Fruit fly (Drosophila melanogaster) whole organism, prepupa: ENCODE measurements around the gene CG10750.

Experiments used
- Blimp-1 ChIP-seq: fragments of 200-800 bp; sonication (Bioruptor generic); optimal IDR thresholded peaks from 3 replicates; lab custom pipeline; 2017; ENCODE audit warnings: missing biosample characterization, missing genetic modification characterization, mild to moderate bottlenecking, moderate library complexity, missing genetic modification reagents
- CG10631 ChIP-seq: fragments of 200-800 bp; sonication (Bioruptor generic); optimal IDR thresholded peaks from 2 replicates; lab custom pipeline; 2016; ENCODE audit warnings: missing biosample characterization, missing genetic modification characterization
- CG11294 ChIP-seq: fragments of 200-800 bp; sonication (Bioruptor generic); IDR thresholded peaks from 2 replicates; pipeline ENCODE4 v1.3.6; 2022; ENCODE audit warnings: missing biosample characterization, missing genetic modification characterization
- CG11762 ChIP-seq: fragments of 200-800 bp; sonication (Bioruptor generic); optimal IDR thresholded peaks from 3 replicates; lab custom pipeline; 2016; ENCODE audit warnings: missing biosample characterization, missing genetic modification characterization; ENCODE audit not compliant: insufficient read depth
- CG15336 ChIP-seq: fragments of 200-800 bp; sonication (Bioruptor generic); IDR thresholded peaks from 2 replicates; pipeline ENCODE4 v1.3.6; 2022; ENCODE audit warnings: missing biosample characterization, missing genetic modification characterization
- CG16779 ChIP-seq: fragments of 200-800 bp; sonication (Bioruptor generic); optimal IDR thresholded peaks from 3 replicates; lab custom pipeline; 2017; ENCODE audit warnings: missing biosample characterization, mild to moderate bottlenecking, missing genetic modification characterization
- CG3032 ChIP-seq: fragments of 200-800 bp; optimal IDR thresholded peaks from 2 replicates; lab custom pipeline; 2019; ENCODE audit warnings: missing biosample characterization, mild to moderate bottlenecking, missing genetic modification characterization, moderate library complexity
- CG31627 ChIP-seq: fragments of 200-800 bp; sonication (Bioruptor generic); optimal IDR thresholded peaks from 3 replicates; lab custom pipeline; 2016; ENCODE audit warnings: missing biosample characterization, missing genetic modification characterization
- CG32006 ChIP-seq: fragments of 200-800 bp; sonication (Bioruptor generic); optimal IDR thresholded peaks from 3 replicates; lab custom pipeline; 2017; ENCODE audit warnings: missing biosample characterization, mild to moderate bottlenecking, missing genetic modification characterization
- CG3919 ChIP-seq: fragments of 200-800 bp; sonication (Bioruptor generic); optimal IDR thresholded peaks from 3 replicates; lab custom pipeline; 2016; ENCODE audit warnings: missing biosample characterization, missing genetic modification characterization
- CG4318 ChIP-seq: fragments of 200-800 bp; sonication (Bioruptor generic); optimal IDR thresholded peaks from 3 replicates; lab custom pipeline; 2017; ENCODE audit warnings: missing biosample characterization, mild to moderate bottlenecking, missing genetic modification characterization
- CG6276 ChIP-seq: fragments of 200-800 bp; sonication (Bioruptor generic); optimal IDR thresholded peaks from 2 replicates; lab custom pipeline; 2017; ENCODE audit warnings: missing biosample characterization, mild to moderate bottlenecking, missing genetic modification characterization
- CG6792 ChIP-seq: fragments of 200-800 bp; sonication (Bioruptor generic); optimal IDR thresholded peaks from 3 replicates; lab custom pipeline; 2016; ENCODE audit warnings: missing biosample characterization, missing genetic modification characterization
- CG6808 ChIP-seq: fragments of 200-800 bp; sonication (Bioruptor generic); optimal IDR thresholded peaks from 3 replicates; lab custom pipeline; 2017; ENCODE audit warnings: missing biosample characterization, missing genetic modification characterization, mild to moderate bottlenecking, moderate library complexity, missing genetic modification reagents
- CG6854 ChIP-seq: fragments of 200-800 bp; sonication (Bioruptor generic); optimal IDR thresholded peaks from 2 replicates; lab custom pipeline; 2017; ENCODE audit warnings: missing biosample characterization, mild to moderate bottlenecking, missing genetic modification characterization
- CG7368 ChIP-seq: fragments of 200-800 bp; sonication (Bioruptor generic); optimal IDR thresholded peaks from 3 replicates; lab custom pipeline; 2016; ENCODE audit warnings: missing biosample characterization, missing genetic modification characterization
- CG8119 ChIP-seq: fragments of 200-800 bp; sonication (Bioruptor generic); IDR thresholded peaks from 3 replicates; pipeline ENCODE4 v1.3.6; 2022; ENCODE audit warnings: missing biosample characterization, missing genetic modification characterization
- CG8632 ChIP-seq: fragments of 200-800 bp; sonication (Bioruptor generic); optimal IDR thresholded peaks from 3 replicates; lab custom pipeline; 2016; ENCODE audit warnings: missing biosample characterization, missing genetic modification characterization
- CG9139 ChIP-seq: fragments of 200-800 bp; sonication (Bioruptor generic); optimal IDR thresholded peaks from 3 replicates; lab custom pipeline; 2017; ENCODE audit warnings: missing biosample characterization, mild to moderate bottlenecking, missing genetic modification characterization
- Eip75B ChIP-seq: fragments of 200-800 bp; sonication (Bioruptor generic); optimal IDR thresholded peaks from 3 replicates; lab custom pipeline; 2016; ENCODE audit warnings: missing biosample characterization, missing genetic modification characterization
- Eip78C ChIP-seq: fragments of 200-800 bp; sonication (Bioruptor generic); peaks from one replicate; lab custom pipeline; 2016; ENCODE audit warnings: missing biosample characterization, missing genetic modification characterization
- Eip93F ChIP-seq: fragments of 200-800 bp; sonication (Bioruptor generic); optimal IDR thresholded peaks from 2 replicates; lab custom pipeline; 2016; ENCODE audit warnings: missing biosample characterization, mild to moderate bottlenecking, missing genetic modification characterization
- Ets21C ChIP-seq: fragments of 200-800 bp; sonication (Bioruptor generic); optimal IDR thresholded peaks from 3 replicates; lab custom pipeline; 2016; ENCODE audit warnings: missing biosample characterization, missing genetic modification characterization
- Ets96B ChIP-seq: fragments of 200-800 bp; optimal IDR thresholded peaks from 2 replicates; lab custom pipeline; 2019; ENCODE audit warnings: missing biosample characterization, mild to moderate bottlenecking, missing genetic modification characterization, moderate library complexity
- Gug ChIP-seq: fragments of 200-800 bp; sonication (Bioruptor generic); IDR thresholded peaks from 2 replicates; pipeline ENCODE4 v1.3.6; 2022; ENCODE audit warnings: missing biosample characterization, missing genetic modification characterization
- Hr39 ChIP-seq: fragments of 200-800 bp; sonication (Bioruptor generic); optimal IDR thresholded peaks from 2 replicates; lab custom pipeline; 2016; ENCODE audit warnings: missing biosample characterization, missing genetic modification characterization
- Hr4 ChIP-seq: fragments of 200-800 bp; sonication (Bioruptor generic); optimal IDR thresholded peaks from 3 replicates; lab custom pipeline; 2016; ENCODE audit warnings: missing biosample characterization, missing genetic modification characterization
- OdsH ChIP-seq: fragments of 200-800 bp; sonication (Bioruptor generic); optimal IDR thresholded peaks from 3 replicates; lab custom pipeline; 2016; ENCODE audit warnings: missing biosample characterization, missing genetic modification characterization
- Sox102F ChIP-seq: fragments of 200-800 bp; sonication (Bioruptor generic); optimal IDR thresholded peaks from 2 replicates; lab custom pipeline; 2016; ENCODE audit warnings: missing biosample characterization, mild to moderate bottlenecking, missing genetic modification characterization
- Sox14 ChIP-seq: fragments of 200-800 bp; sonication (Bioruptor generic); optimal IDR thresholded peaks from 3 replicates; lab custom pipeline; 2016; ENCODE audit warnings: missing biosample characterization, missing genetic modification characterization
- Sox15 ChIP-seq: fragments of 200-800 bp; sonication (Bioruptor generic); optimal IDR thresholded peaks from 3 replicates; lab custom pipeline; 2016; ENCODE audit warnings: missing biosample characterization, missing genetic modification characterization
- achi ChIP-seq: fragments of 200-800 bp; sonication (Bioruptor generic); optimal IDR thresholded peaks from 3 replicates; lab custom pipeline; 2016; ENCODE audit warnings: missing biosample characterization, missing genetic modification characterization
- acj6 ChIP-seq: fragments of 200-800 bp; sonication (Bioruptor generic); optimal IDR thresholded peaks from 3 replicates; lab custom pipeline; 2016; ENCODE audit warnings: missing biosample characterization, missing genetic modification characterization
- cyc ChIP-seq: fragments of 200-800 bp; sonication (Bioruptor generic); optimal IDR thresholded peaks from 3 replicates; lab custom pipeline; 2016; ENCODE audit warnings: missing biosample characterization, missing genetic modification characterization
- dac ChIP-seq: fragments of 200-800 bp; sonication (Bioruptor generic); optimal IDR thresholded peaks from 2 replicates; lab custom pipeline; 2017; ENCODE audit warnings: missing biosample characterization, mild to moderate bottlenecking, missing genetic modification characterization
- dsx ChIP-seq: fragments of 200-800 bp; optimal IDR thresholded peaks from 3 replicates; lab custom pipeline; 2019; ENCODE audit warnings: missing biosample characterization, mild to moderate bottlenecking, missing genetic modification characterization, moderate library complexity; ENCODE audit not compliant: poor library complexity, severe bottlenecking
- eg ChIP-seq: fragments of 200-800 bp; sonication (Bioruptor generic); IDR thresholded peaks from 3 replicates; pipeline ENCODE4 v1.3.6; 2022; ENCODE audit warnings: missing biosample characterization, missing genetic modification characterization
- fd59A ChIP-seq: fragments of 200-800 bp; sonication (Bioruptor generic); optimal IDR thresholded peaks from 2 replicates; lab custom pipeline; 2017; ENCODE audit warnings: missing biosample characterization, mild to moderate bottlenecking, missing genetic modification characterization, missing genetic modification reagents
- net ChIP-seq: fragments of 200-800 bp; sonication (Bioruptor generic); optimal IDR thresholded peaks from 3 replicates; lab custom pipeline; 2016; ENCODE audit warnings: missing biosample characterization, missing genetic modification characterization
- salr ChIP-seq, 2 experiments: fragments of 200-800 bp; sonication (Bioruptor generic); optimal IDR thresholded peaks; 3 replicates each; lab custom pipeline; 2016 to 2018; ENCODE audit warnings: missing biosample characterization in 2 of 2, missing genetic modification characterization in 2 of 2, mild to moderate bottlenecking in 1 of 2
- ss ChIP-seq, 2 experiments: fragments of 200-800 bp; sonication (Bioruptor generic); optimal IDR thresholded peaks; 2 replicates in 1 of 2; 3 replicates in 1 of 2; lab custom pipeline; 2017 to 2018; ENCODE audit warnings: mild to moderate bottlenecking in 2 of 2, missing biosample characterization in 2 of 2, missing genetic modification characterization in 2 of 2, moderate library complexity in 1 of 2
- svp ChIP-seq: fragments of 200-800 bp; sonication (Bioruptor generic); peaks from one replicate; lab custom pipeline; 2016; ENCODE audit warnings: missing biosample characterization, missing genetic modification characterization
- vri ChIP-seq: fragments of 200-800 bp; sonication (Bioruptor generic); optimal IDR thresholded peaks from 3 replicates; lab custom pipeline; 2016; ENCODE audit warnings: missing biosample characterization, mild to moderate bottlenecking, missing genetic modification characterization

The CG10750 gene

DNA sequence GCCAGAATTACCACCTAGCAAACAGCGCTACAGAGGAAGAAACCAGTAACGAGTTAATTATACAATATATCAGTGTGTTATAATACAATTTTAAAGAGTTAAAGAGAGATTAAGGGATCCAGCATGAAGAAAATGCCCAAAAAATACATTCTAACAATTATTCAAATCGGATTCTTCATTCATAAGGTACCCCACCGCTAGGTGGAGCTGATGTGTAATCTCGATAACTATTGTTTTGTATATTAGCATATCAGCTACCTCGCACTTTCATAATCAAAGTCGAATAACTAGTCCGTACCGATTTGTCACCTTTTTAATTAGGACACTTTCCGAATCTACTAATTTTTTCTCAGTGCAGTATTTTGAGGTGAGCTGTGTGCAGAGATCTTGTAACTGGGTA lies 29.4 kb upstream of the CG10750 start (continued):
- TF ChIP-seq CG11762 (GFP tag; lab: Kevin White, UChicago) (no peak), CG16779 (tag; lab: Kevin White, UChicago) (peak; percentile 3), eg (no peak), fd59A (GFP tag; lab: Kevin White, UChicago) (peak; percentile 5), CG4318 (GFP tag; lab: Kevin White, UChicago) (peak; percentile 18), CG11294 (GFP tag; lab: Robert Waterston, UW) (no peak), CG6792 (GFP tag; lab: Kevin White, UChicago) (no peak), CG10631 (GFP tag; lab: Kevin White, UChicago) (peak; percentile 21), dac (GFP tag; lab: Kevin White, UChicago) (no peak), CG31627 (GFP tag; lab: Kevin White, UChicago) (no peak), ss (GFP tag; optimal IDR thresholded peaks at IDR 0.05; lab: Kevin White, UChicago) (peak in 1 of 2 experiments; percentile 19), CG15336 (GFP tag; lab: Robert Waterston, UW) (no peak), CG6276 (GFP tag; lab: Kevin White, UChicago) (no peak), CG6808 (peak; percentile 29), CG3032 (no peak), Sox15 (GFP tag; lab: Kevin White, UChicago) (no peak), CG32006 (GFP tag; lab: Kevin White, UChicago) (peak; percentile 59), Eip93F (GFP tag; lab: Kevin White, UChicago) (no peak), svp (peak; percentile 61), achi (GFP tag; lab: Kevin White, UChicago) (no peak), Ets21C (GFP tag; lab: Kevin White, UChicago) (no peak), Hr39 (GFP tag; lab: Kevin White, UChicago) (no peak), salr (GFP tag; optimal IDR thresholded peaks at IDR 0.05; lab: Kevin White, UChicago) (peak in 1 of 2 experiments; percentile 21), Eip75B (no peak), CG6854 (no peak), Blimp-1 (no peak), CG9139 (no peak), Gug (GFP tag; lab: Robert Waterston, UW) (no peak), CG8119 (GFP tag; lab: Robert Waterston, UW) (no peak), Sox102F (peak; percentile 6), net (GFP tag; lab: Kevin White, UChicago) (no peak)

- TF ChIP-seq Sox15 (GFP tag; lab: Kevin White, UChicago) (no peak), CG8119 (GFP tag; lab: Robert Waterston, UW) (no peak), CG9139 (no peak), eg (0 out of 3 replicates have a peak, but pooled peaks have one; percentile 15), CG8632 (GFP tag; lab: Kevin White, UChicago) (no peak), Hr4 (GFP tag; lab: Kevin White, UChicago) (peak; percentile 4), CG32006 (GFP tag; lab: Kevin White, UChicago) (peak; percentile 25), Ets96B (tag; lab: Kevin White, UChicago) (peak; percentile 25), vri (GFP tag; lab: Kevin White, UChicago) (no peak), acj6 (GFP tag; lab: Kevin White, UChicago) (peak; percentile 3), OdsH (no peak), CG10631 (GFP tag; lab: Kevin White, UChicago) (peak; percentile 7), Eip78C (peak; percentile 47)
Observed at dm6 chr2L:19285507-19285906, 14.5 kb upstream of the CG10750 start.

- TF ChIP-seq Sox14 (GFP tag; lab: Kevin White, UChicago) (no peak), dsx (GFP tag; lab: Kevin White, UChicago) (no peak), CG3919 (GFP tag; lab: Kevin White, UChicago) (no peak), Ets96B (tag; lab: Kevin White, UChicago) (no peak), cyc (GFP tag; lab: Kevin White, UChicago) (no peak), CG3032 (no peak), CG6276 (GFP tag; lab: Kevin White, UChicago) (no peak), CG8119 (GFP tag; lab: Robert Waterston, UW) (no peak), Eip75B (no peak), CG4318 (GFP tag; lab: Kevin White, UChicago) (no peak), CG7368 (GFP tag; lab: Kevin White, UChicago) (no peak), Ets21C (GFP tag; lab: Kevin White, UChicago) (no peak)
Observed at dm6 chr2L:19296765-19297164, 3.3 kb upstream of the CG10750 start.
